Worm (Caenorhabditis elegans) whole organism, mixed stage, embryonic: ENCODE results near the gene rgs-7.

Experiments
- elt-3 ChIP-seq: fragments of 150-350 bp; optimal IDR thresholded peaks from 2 replicates; lab custom pipeline; 2014; ENCODE audit warnings: missing biosample characterization, missing genetic modification characterization
- lsy-2 ChIP-seq: fragments of 150-350 bp; optimal IDR thresholded peaks from 2 replicates; lab custom pipeline; 2014; ENCODE audit warnings: missing biosample characterization, missing genetic modification characterization
- mls-2 ChIP-seq: sonication (generic microtip); optimal IDR thresholded peaks from 2 replicates; lab custom pipeline; 2016; ENCODE audit warnings: mild to moderate bottlenecking, missing genetic modification characterization, moderate library complexity, missing compliant biosample characterization
- nhr-28 ChIP-seq: fragments of 150-350 bp; optimal IDR thresholded peaks from 2 replicates; lab custom pipeline; 2014; ENCODE audit warnings: missing biosample characterization, missing genetic modification characterization
- nhr-76 ChIP-seq: sonication (generic microtip); optimal IDR thresholded peaks from 2 replicates; lab custom pipeline; 2017; ENCODE audit warnings: missing biosample characterization, missing genetic modification characterization
- pha-4 ChIP-seq: fragments of 150-350 bp; optimal IDR thresholded peaks from 2 replicates; lab custom pipeline; 2018; ENCODE audit warnings: missing biosample characterization, missing genetic modification reagents, missing genetic modification characterization
- snpc-4 ChIP-seq: fragments of 150-350 bp; optimal IDR thresholded peaks from 2 replicates; lab custom pipeline; 2014; ENCODE audit warnings: missing biosample characterization, missing genetic modification characterization
- ztf-11 ChIP-seq: fragments of 150-350 bp; optimal IDR thresholded peaks from 2 replicates; lab custom pipeline; 2014; ENCODE audit warnings: missing biosample characterization, missing genetic modification characterization

ce11 chrX:3600390-3600789 is 58.0 kb downstream of the rgs-7 start, which contains the start of gene cgr-1:
- TF ChIP-seq mls-2 (no peak), ztf-11 (tag; lab: Kevin White, UChicago) (no peak), lsy-2 (tag; lab: Kevin White, UChicago) (no peak), pha-4 (no peak), nhr-76 (tag; lab: Kevin White, UChicago) (no peak), nhr-28 (tag; lab: Kevin White, UChicago) (no peak), elt-3 (tag; lab: Kevin White, UChicago) (no peak), snpc-4 (tag; lab: Kevin White, UChicago) (no peak)
